Worm (Caenorhabditis elegans) whole organism, midembryonic: ENCODE data around the gene rpb-11.

ENCODE experiments used
- T22C8.4 ChIP-seq: fragments of 200-800 bp; sonication (Bioruptor generic); IDR thresholded peaks from 2 replicates; pipeline ENCODE4 v1.3.6; 2022; ENCODE audit warnings: missing genetic modification characterization, missing compliant biosample characterization
- cog-1 ChIP-seq: sonication (generic microtip); optimal IDR thresholded peaks from 2 replicates; lab custom pipeline; 2016; ENCODE audit warnings: missing genetic modification characterization, missing compliant biosample characterization
- flt-1 ChIP-seq: fragments of 200-800 bp; sonication (Bioruptor generic); IDR thresholded peaks from 2 replicates; pipeline ENCODE4 v1.3.6; 2022; ENCODE audit warnings: missing genetic modification characterization, missing compliant biosample characterization
- med-1 ChIP-seq: sonication (generic microtip); optimal IDR thresholded peaks from 2 replicates; lab custom pipeline; 2017; ENCODE audit warnings: missing genetic modification characterization, mild to moderate bottlenecking, missing compliant biosample characterization, antibody characterized with exemption, missing genetic modification reagents; ENCODE audit not compliant: insufficient read depth
- ref-1 ChIP-seq: fragments of 200-800 bp; sonication (Bioruptor generic); conservative IDR thresholded peaks from 2 replicates; pipeline ENCODE4 v1.3.6; 2022; ENCODE audit warnings: missing genetic modification reagents, missing genetic modification characterization, missing compliant biosample characterization
- tab-1 ChIP-seq: fragments of 200-800 bp; sonication (Bioruptor generic); IDR thresholded peaks from 2 replicates; pipeline ENCODE4 v1.3.6; 2022; ENCODE audit warnings: missing genetic modification characterization, missing compliant biosample characterization
- ztf-29 ChIP-seq: fragments of 200-800 bp; sonication (Bioruptor generic); IDR thresholded peaks from 2 replicates; pipeline ENCODE4 v1.3.6; 2022; ENCODE audit warnings: missing genetic modification reagents, missing genetic modification characterization, missing compliant biosample characterization

ce11 chrII:14059767-14060166 is at the start of gene rpb-11:
- peak; percentile 82 for TF ChIP-seq flt-1 (GFP tag; lab: Robert Waterston, UW)
- no peak for TF ChIP-seq ztf-29 (GFP tag; lab: Robert Waterston, UW)
- TF ChIP-seq T22C8.4 (GFP tag; lab: Robert Waterston, UW): no peak
- TF ChIP-seq ref-1 (GFP tag; lab: Robert Waterston, UW): no peak
- peak; percentile 71 for TF ChIP-seq tab-1 (GFP tag; lab: Robert Waterston, UW)
- TF ChIP-seq med-1 (GFP tag; lab: Kevin White, UChicago): peak; percentile 53
- peak; percentile 78 for TF ChIP-seq cog-1 (tag; lab: Kevin White, UChicago)
